In the genomic region with DNA sequence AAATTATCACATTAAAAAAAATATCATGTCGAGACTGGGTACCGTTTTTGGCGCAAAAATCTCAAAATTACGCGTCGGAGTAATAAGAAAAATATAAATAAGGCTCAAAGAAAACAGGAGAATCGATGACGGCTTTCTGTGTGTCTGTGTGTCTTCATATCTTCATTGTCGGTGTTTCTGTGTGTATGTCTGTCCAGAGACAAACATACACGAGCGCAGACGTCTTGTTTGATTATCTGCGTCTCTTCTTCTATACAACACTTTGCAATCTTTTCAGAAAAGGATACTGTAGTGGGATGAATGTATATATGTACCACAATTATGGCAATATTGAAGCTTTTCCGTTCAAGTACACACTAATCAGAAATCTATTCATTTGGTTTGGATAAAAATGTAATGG, we compare ENCODE assay signal across 7 worm cellular contexts.
TF ChIP-seq lines count a peak whose summit lies in the region.

A gene (minus strand): TSS at position 252 of the 400 bp plus-strand sequence.

TF ChIP-seq in whole organism, L1 larva, 84 proteins besides CTCF, POLR2A, EP300 and RAD21 (continued from another document):
- TF ChIP-seq ama-1 (optimal IDR thresholded peaks at IDR 0.05; lab: Kevin White, UChicago): peak; percentile 65
- peak in 2 of 3 experiments; percentile 9 to 47 for TF ChIP-seq dpl-1 (GFP tag; optimal IDR thresholded peaks at IDR 0.05; lab: Kevin White, UChicago)
- peak in 1 of 2 experiments; percentile 23 for TF ChIP-seq mdl-1 (tag; optimal IDR thresholded peaks at IDR 0.05; lab: Kevin White, UChicago)
- TF ChIP-seq mep-1 (tag; optimal IDR thresholded peaks at IDR 0.05; lab: Kevin White, UChicago): peak; percentile 78
- peak; percentile 11 for TF ChIP-seq nhr-85 (tag; lab: Kevin White, UChicago)
- no peak for TF ChIP-seq pax-3 (tag; optimal IDR thresholded peaks at IDR 0.05; lab: Kevin White, UChicago)
- TF ChIP-seq tlp-1 (tag; optimal IDR thresholded peaks at IDR 0.05; lab: Kevin White, UChicago): no peak
- no peak for TF ChIP-seq unc-98 (GFP tag; IDR thresholded peaks at IDR 0.05; lab: Robert Waterston, UW)
- TF ChIP-seq unc-130 (tag; optimal IDR thresholded peaks at IDR 0.05; lab: Kevin White, UChicago): peak; percentile 68
- 0 out of 2 replicates have a peak, but pooled peaks have one; percentile 3 for TF ChIP-seq nhr-19 (GFP tag; conservative IDR thresholded peaks at IDR 0.05; lab: Robert Waterston, UW)
- TF ChIP-seq blmp-1 (tag; optimal IDR thresholded peaks at IDR 0.05; lab: Kevin White, UChicago): peak; percentile 53
- peak; percentile 62 for TF ChIP-seq lin-14 (GFP tag; optimal IDR thresholded peaks at IDR 0.05; lab: Kevin White, UChicago)
- peak; percentile 26 for TF ChIP-seq rnt-1 (tag; optimal IDR thresholded peaks at IDR 0.05; lab: Kevin White, UChicago)
- peak; percentile 8 for TF ChIP-seq jun-1 (tag; optimal IDR thresholded peaks at IDR 0.05; lab: Kevin White, UChicago)
- peak; percentile 50 for TF ChIP-seq nhr-71 (tag; optimal IDR thresholded peaks at IDR 0.05; lab: Kevin White, UChicago)
- TF ChIP-seq xbp-1 (tag; optimal IDR thresholded peaks at IDR 0.05; lab: Kevin White, UChicago): peak; percentile 9
- TF ChIP-seq aha-1 (tag; optimal IDR thresholded peaks at IDR 0.05; lab: Kevin White, UChicago): no peak
TF ChIP-seq in whole organism, L1 larva: peak in this region for 22.

TF ChIP-seq in whole organism, L2 larva, 48 proteins besides CTCF, POLR2A, EP300 and RAD21 (continued from another document):
- TF ChIP-seq fos-1 (tag; optimal IDR thresholded peaks at IDR 0.05; lab: Kevin White, UChicago) (peak; percentile 32), mbf-1 (tag; optimal IDR thresholded peaks at IDR 0.05; lab: Kevin White, UChicago) (no peak), nhr-11 (tag; optimal IDR thresholded peaks at IDR 0.05; lab: Kevin White, UChicago) (no peak), nhr-21 (tag; optimal IDR thresholded peaks at IDR 0.05; lab: Kevin White, UChicago) (peak; percentile 0), lsy-2 (tag; optimal IDR thresholded peaks at IDR 0.05; lab: Kevin White, UChicago) (peak in 1 of 2 experiments; percentile 84)

TF ChIP-seq in whole organism, L3 larva, 47 proteins besides CTCF, POLR2A, EP300 and RAD21 (continued from another document):
- TF ChIP-seq nhr-25 (tag; optimal IDR thresholded peaks at IDR 0.05; lab: Kevin White, UChicago) (peak; percentile 45), pqm-1 (tag; optimal IDR thresholded peaks at IDR 0.05; lab: Kevin White, UChicago) (peak; percentile 33), ama-1 (optimal IDR thresholded peaks at IDR 0.05; lab: Kevin White, UChicago) (peak; percentile 77), nhr-23 (tag; optimal IDR thresholded peaks at IDR 0.05; lab: Kevin White, UChicago) (peak; percentile 65), ZK546.5 (tag; optimal IDR thresholded peaks at IDR 0.05; lab: Kevin White, UChicago) (no peak), ceh-82 (tag; optimal IDR thresholded peaks at IDR 0.05; lab: Kevin White, UChicago) (no peak), jun-1 (tag; optimal IDR thresholded peaks at IDR 0.05; lab: Kevin White, UChicago) (no peak), snpc-4 (tag; optimal IDR thresholded peaks at IDR 0.05; lab: Kevin White, UChicago) (peak; percentile 50), nhr-43 (tag; optimal IDR thresholded peaks at IDR 0.05; lab: Kevin White, UChicago; ENCODE audit: poor library complexity, severe bottlenecking) (peak; percentile 76), mdl-1 (tag; optimal IDR thresholded peaks at IDR 0.05; lab: Kevin White, UChicago) (no peak), aly-2 (tag; optimal IDR thresholded peaks at IDR 0.05; lab: Kevin White, UChicago) (no peak), fos-1 (tag; optimal IDR thresholded peaks at IDR 0.05; lab: Kevin White, UChicago) (no peak), unc-39 (tag; optimal IDR thresholded peaks at IDR 0.05; lab: Kevin White, UChicago) (no peak)
TF ChIP-seq in whole organism, L3 larva: peak in this region for 13.

TF ChIP-seq in whole organism, L4 larva, 104 proteins besides CTCF, POLR2A, EP300 and RAD21 (continued from another document and continues in another):
- TF ChIP-seq daf-19 (GFP tag; conservative IDR thresholded peaks at IDR 0.05; lab: Robert Waterston, UW) (no peak), unc-39 (tag; optimal IDR thresholded peaks at IDR 0.05; lab: Kevin White, UChicago) (no peak), Y75B8A.6 (GFP tag; IDR thresholded peaks at IDR 0.05; lab: Robert Waterston, UW) (no peak), php-3 (GFP tag; IDR thresholded peaks at IDR 0.05; lab: Robert Waterston, UW) (no peak), F10B5.3 (tag; optimal IDR thresholded peaks at IDR 0.05; lab: Kevin White, UChicago) (peak; percentile 31), lsy-2 (tag; optimal IDR thresholded peaks at IDR 0.05; lab: Kevin White, UChicago) (peak in 1 of 2 experiments; percentile 86), tag-97 (GFP tag; IDR thresholded peaks at IDR 0.05; lab: Robert Waterston, UW) (no peak), mes-2 (tag; optimal IDR thresholded peaks at IDR 0.05; lab: Kevin White, UChicago; ENCODE audit: poor library complexity, severe bottlenecking) (peak; percentile 56), zag-1 (tag; optimal IDR thresholded peaks at IDR 0.05; lab: Kevin White, UChicago) (no peak), dpl-1 (GFP tag; optimal IDR thresholded peaks at IDR 0.05; lab: Kevin White, UChicago) (peak; percentile 12), ZK546.5 (tag; optimal IDR thresholded peaks at IDR 0.05; lab: Kevin White, UChicago) (no peak), duxl-1 (tag; optimal IDR thresholded peaks at IDR 0.05; lab: Kevin White, UChicago; ENCODE audit: poor library complexity) (peak; percentile 66), fos-1 (tag; optimal IDR thresholded peaks at IDR 0.05; lab: Kevin White, UChicago) (no peak), dve-1 (tag; optimal IDR thresholded peaks at IDR 0.05; lab: Kevin White, UChicago; ENCODE audit: insufficient read depth) (peak; percentile 64), ZK337.2 (GFP tag; IDR thresholded peaks at IDR 0.05; lab: Robert Waterston, UW) (no peak), vab-7 (GFP tag; IDR thresholded peaks at IDR 0.05; lab: Robert Waterston, UW) (no peak), dmd-6 (GFP tag; IDR thresholded peaks at IDR 0.05; lab: Robert Waterston, UW) (peak; percentile 30; the same call in 1 of the 2 replicates), aha-1 (tag; lab: Kevin White, UChicago) (peak; percentile 1), mdl-1 (tag; optimal IDR thresholded peaks at IDR 0.05; lab: Kevin White, UChicago) (peak; percentile 28 to 74), pqm-1 (tag; optimal IDR thresholded peaks at IDR 0.05; lab: Kevin White, UChicago) (no peak), spr-3 (GFP tag; optimal IDR thresholded peaks at IDR 0.05; lab: Kevin White, UChicago) (no peak), snpc-1.2 (GFP tag; IDR thresholded peaks at IDR 0.05; lab: Robert Waterston, UW) (no peak), mxl-2 (GFP tag; conservative IDR thresholded peaks at IDR 0.05; lab: Robert Waterston, UW) (no peak)

TF ChIP-seq in whole organism, late embryonic, 69 proteins besides CTCF, POLR2A, EP300 and RAD21 (continued from another document):
- TF ChIP-seq sdc-2 (tag; optimal IDR thresholded peaks at IDR 0.05; lab: Kevin White, UChicago) (no peak), eyg-1 (tag; optimal IDR thresholded peaks at IDR 0.05; lab: Kevin White, UChicago) (no peak), elt-4 (tag; optimal IDR thresholded peaks at IDR 0.05; lab: Kevin White, UChicago) (no peak), syd-9 (tag; optimal IDR thresholded peaks at IDR 0.05; lab: Kevin White, UChicago) (no peak), ztf-16 (tag; optimal IDR thresholded peaks at IDR 0.05; lab: Kevin White, UChicago) (no peak), ceh-34 (tag; optimal IDR thresholded peaks at IDR 0.05; lab: Kevin White, UChicago) (no peak), tbx-2 (tag; optimal IDR thresholded peaks at IDR 0.05; lab: Kevin White, UChicago) (peak; percentile 16), pax-1 (tag; optimal IDR thresholded peaks at IDR 0.05; lab: Kevin White, UChicago) (no peak), unc-55 (GFP tag; optimal IDR thresholded peaks at IDR 0.05; lab: Kevin White, UChicago) (peak; percentile 41), nfya-1 (tag; optimal IDR thresholded peaks at IDR 0.05; lab: Kevin White, UChicago) (peak; percentile 6)

TF ChIP-seq in whole organism, mixed stage, embryonic, 35 proteins besides CTCF, POLR2A, EP300 and RAD21 (continued from another document):
- no peak for TF ChIP-seq mab-5 (tag; optimal IDR thresholded peaks at IDR 0.05; lab: Kevin White, UChicago)
- no peak for TF ChIP-seq elt-3 (tag; optimal IDR thresholded peaks at IDR 0.05; lab: Kevin White, UChicago)
- TF ChIP-seq M03D4.4 (tag; optimal IDR thresholded peaks at IDR 0.05; lab: Kevin White, UChicago): peak; percentile 17
- no peak for TF ChIP-seq zip-8 (tag; optimal IDR thresholded peaks at IDR 0.05; lab: Kevin White, UChicago)

TF ChIP-seq in whole organism, young adult, 124 proteins besides CTCF, POLR2A, EP300 and RAD21 (continued from another document):
- TF ChIP-seq madf-6 (GFP tag; IDR thresholded peaks at IDR 0.05; lab: Robert Waterston, UW) (peak; percentile 30; the same call in 1 of the 2 replicates), C06A6.2 (GFP tag; conservative IDR thresholded peaks at IDR 0.05; lab: Robert Waterston, UW) (no peak), lag-1 (GFP tag; IDR thresholded peaks at IDR 0.05; lab: Robert Waterston, UW) (no peak), gei-17 (GFP tag; optimal IDR thresholded peaks at IDR 0.05; lab: Kevin White, UChicago) (no peak), K12H6.12 (tag; optimal IDR thresholded peaks at IDR 0.05; lab: Kevin White, UChicago) (peak; percentile 17), somi-1 (GFP tag; optimal IDR thresholded peaks at IDR 0.05; lab: Kevin White, UChicago) (no peak), tlf-1 (GFP tag; optimal IDR thresholded peaks at IDR 0.05; lab: Kevin White, UChicago) (no peak), pha-4 (tag; optimal IDR thresholded peaks at IDR 0.05; lab: Kevin White, UChicago) (no peak), lsy-27 (tag; optimal IDR thresholded peaks at IDR 0.05; lab: Kevin White, UChicago; ENCODE audit: borderline replicate concordance, insufficient read depth) (no peak), B0336.3 (GFP tag; IDR thresholded peaks at IDR 0.05; lab: Robert Waterston, UW) (peak; percentile 24; the same call in 1 of the 2 replicates), ztf-3 (GFP tag; optimal IDR thresholded peaks at IDR 0.05; lab: Kevin White, UChicago) (no peak), akir-1 (GFP tag; optimal IDR thresholded peaks at IDR 0.05; lab: Kevin White, UChicago) (no peak), ceh-100 (GFP tag; IDR thresholded peaks at IDR 0.05; lab: Robert Waterston, UW) (no peak), efl-1 (GFP tag; optimal IDR thresholded peaks at IDR 0.05; lab: Kevin White, UChicago) (no peak), madf-3 (GFP tag; IDR thresholded peaks at IDR 0.05; lab: Robert Waterston, UW) (no peak), dpff-1 (tag; optimal IDR thresholded peaks at IDR 0.05; lab: Kevin White, UChicago) (no peak), Y53G8AR.9 (GFP tag; conservative IDR thresholded peaks at IDR 0.05; lab: Robert Waterston, UW) (no peak), snpc-3.4 (tag; optimal IDR thresholded peaks at IDR 0.05; lab: Kevin White, UChicago) (no peak), nhr-80 (tag; optimal IDR thresholded peaks at IDR 0.05; lab: Kevin White, UChicago) (peak; percentile 51), dox-1 (GFP tag; IDR thresholded peaks at IDR 0.05; lab: Robert Waterston, UW) (0 out of 2 replicates have a peak, but pooled peaks have one; percentile 32), attf-5 (GFP tag; optimal IDR thresholded peaks at IDR 0.05; lab: Kevin White, UChicago) (peak; percentile 68), let-526 (GFP tag; IDR thresholded peaks at IDR 0.05; lab: Robert Waterston, UW) (no peak), hrde-1 (tag; optimal IDR thresholded peaks at IDR 0.05; lab: Kevin White, UChicago; ENCODE audit: borderline replicate concordance) (peak; percentile 18), snpc-4 (GFP tag; optimal IDR thresholded peaks at IDR 0.05; lab: Kevin White, UChicago) (no peak), snpc-4 (tag; optimal IDR thresholded peaks at IDR 0.05; lab: Kevin White, UChicago) (peak in 3 of 4 experiments; percentile 1 to 32 (median 20)), lin-35 (GFP tag; optimal IDR thresholded peaks at IDR 0.05; lab: Kevin White, UChicago) (peak in 1 of 3 experiments; percentile 38), ceh-91 (GFP tag; IDR thresholded peaks at IDR 0.05; lab: Robert Waterston, UW) (no peak), ztf-22 (GFP tag; optimal IDR thresholded peaks at IDR 0.05; lab: Kevin White, UChicago) (no peak), ceh-27 (GFP tag; optimal IDR thresholded peaks at IDR 0.05; lab: Kevin White, UChicago) (no peak), F55B11.4 (tag; optimal IDR thresholded peaks at IDR 0.05; lab: Kevin White, UChicago; ENCODE audit: borderline replicate concordance, insufficient read depth) (no peak)
